Fruit fly (Drosophila melanogaster): Measurements from ENCODE around the gene CG2004.

Gene CG2004

DNA sequence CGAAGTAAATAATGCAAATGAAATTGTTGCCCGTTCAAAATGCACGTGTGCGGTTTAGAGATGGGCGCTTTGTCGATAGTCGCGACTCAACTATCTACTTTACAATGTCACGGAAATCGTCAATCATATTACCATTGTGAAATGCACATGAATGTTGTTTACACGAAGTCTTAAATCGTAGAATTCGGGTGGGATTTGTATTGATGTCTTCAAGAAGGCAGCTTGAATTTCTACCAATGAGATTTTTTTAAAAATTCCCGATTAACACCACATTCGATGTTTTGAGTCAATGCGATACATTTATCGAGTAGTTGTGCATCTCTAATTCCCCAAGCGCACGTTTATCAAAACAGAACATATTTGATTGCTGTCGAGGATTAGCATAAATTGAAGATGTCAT lies 5.5 kb upstream of the CG2004 start, which contains the start of gene CG1789 (continued):
- TF ChIP-seq CG1647 (GFP tag; optimal IDR thresholded peaks at IDR 0.05) (no peak), CG10979 (tag; optimal IDR thresholded peaks at IDR 0.05) (no peak), CG12744 (GFP tag; optimal IDR thresholded peaks at IDR 0.05) (no peak), CG4328 (GFP tag; optimal IDR thresholded peaks at IDR 0.05) (no peak), az2 (GFP tag; optimal IDR thresholded peaks at IDR 0.05) (no peak), jumu (GFP tag; optimal IDR thresholded peaks at IDR 0.05) (peak; percentile 26), BEAF-32 (GFP tag; optimal IDR thresholded peaks at IDR 0.05) (peak; percentile 90), ERR (GFP tag; optimal IDR thresholded peaks at IDR 0.05) (no peak), CG7745 (tag; optimal IDR thresholded peaks at IDR 0.05) (no peak), lilli (GFP tag; optimal IDR thresholded peaks at IDR 0.05) (peak; percentile 64), Atf6 (GFP tag; IDR thresholded peaks at IDR 0.05) (no peak), CG11093 (GFP tag; IDR thresholded peaks at IDR 0.05) (no peak), Hr78 (GFP tag; optimal IDR thresholded peaks at IDR 0.05) (no peak), Hand (GFP tag; optimal IDR thresholded peaks at IDR 0.05) (no peak), CG6813 (GFP tag; optimal IDR thresholded peaks at IDR 0.05) (no peak), Hr3 (GFP tag; optimal IDR thresholded peaks at IDR 0.05) (no peak), Ssrp (tag; optimal IDR thresholded peaks at IDR 0.05) (no peak), CG1832 (GFP tag; optimal IDR thresholded peaks at IDR 0.05) (no peak), trem (tag; optimal IDR thresholded peaks at IDR 0.05) (peak; percentile 53), grau (tag; optimal IDR thresholded peaks at IDR 0.05) (peak; percentile 30), CG4617 (GFP tag; optimal IDR thresholded peaks at IDR 0.05; ENCODE audit: borderline replicate concordance) (no peak), CG5180 (GFP tag; optimal IDR thresholded peaks at IDR 0.05) (no peak), lmd (GFP tag; IDR thresholded peaks at IDR 0.05) (peak; percentile 16; the same call in 1 of the 2 replicates), CG17612 (GFP tag; IDR thresholded peaks at IDR 0.05) (no peak), odd (GFP tag; optimal IDR thresholded peaks at IDR 0.05) (no peak), usp (GFP tag; optimal IDR thresholded peaks at IDR 0.05) (no peak), CG10267 (tag; optimal IDR thresholded peaks at IDR 0.05) (peak; percentile 49), CG13123 (GFP tag; optimal IDR thresholded peaks at IDR 0.05) (peak; percentile 7), Sry-δ (GFP tag; optimal IDR thresholded peaks at IDR 0.05) (peak; percentile 96), sug (tag; optimal IDR thresholded peaks at IDR 0.05) (peak; percentile 58), h (optimal IDR thresholded peaks at IDR 0.05) (no peak), Six4 (GFP tag; optimal IDR thresholded peaks at IDR 0.05) (no peak), CG7928 (GFP tag; optimal IDR thresholded peaks at IDR 0.05) (no peak), CG2712 (tag; optimal IDR thresholded peaks at IDR 0.05) (peak; percentile 26), ato (GFP tag; IDR thresholded peaks at IDR 0.05; ENCODE audit: partially characterized antibody) (peak; percentile 79), Elba2 (GFP tag; optimal IDR thresholded peaks at IDR 0.05) (no peak), Scr (GFP tag; IDR thresholded peaks at IDR 0.05; ENCODE audit: partially characterized antibody) (peak; percentile 94), insv (GFP tag; optimal IDR thresholded peaks at IDR 0.05) (peak in 1 of 2 experiments; percentile 48), ara (GFP tag; IDR thresholded peaks at IDR 0.05) (0 out of 2 replicates have a peak, but pooled peaks have one; percentile 17), zf30C (GFP tag; optimal IDR thresholded peaks at IDR 0.05) (no peak), GATAe (GFP tag; conservative IDR thresholded peaks at IDR 0.05) (no peak), Doc2 (GFP tag; IDR thresholded peaks at IDR 0.05) (no peak), E2f1 (GFP tag; IDR thresholded peaks at IDR 0.05) (no peak), bbx (GFP tag; IDR thresholded peaks at IDR 0.05; ENCODE audit: partially characterized antibody) (peak; percentile 83), CkIIα-i1 (GFP tag; IDR thresholded peaks at IDR 0.05) (no peak), CG14710 (tag; optimal IDR thresholded peaks at IDR 0.05) (peak; percentile 43), CG16813 (GFP tag; IDR thresholded peaks at IDR 0.05; ENCODE audit: partially characterized antibody) (peak; percentile 86), inv (GFP tag; IDR thresholded peaks at IDR 0.05; ENCODE audit: partially characterized antibody) (peak; percentile 86), HLH54F (GFP tag; optimal IDR thresholded peaks at IDR 0.05) (peak; percentile 24), sd (tag; optimal IDR thresholded peaks at IDR 0.05) (no peak), HLHmδ (GFP tag; optimal IDR thresholded peaks at IDR 0.05) (no peak)

Measured in whole organism, embryonic.